Worm (Caenorhabditis elegans) whole organism, L2 larva: ENCODE measurements around the gene nlp-13.
"Not testable (repeated sequence)": the region's sequence is repeated elsewhere in the genome, so short reads cannot be mapped to it uniquely, and the experiment has no call there.

Source experiments
- C34F6.9 ChIP-seq: fragments of 150-350 bp; optimal IDR thresholded peaks from 2 replicates; lab custom pipeline; 2014; ENCODE audit warnings: missing biosample characterization, missing genetic modification characterization
- Y55F3AM.14 ChIP-seq: fragments of 200-800 bp; sonication (Bioruptor generic); optimal IDR thresholded peaks from 2 replicates; lab custom pipeline; 2018; ENCODE audit warnings: mild to moderate bottlenecking, missing genetic modification characterization, missing compliant biosample characterization
- ZK546.5 ChIP-seq: sonication (generic microtip); optimal IDR thresholded peaks from 2 replicates; lab custom pipeline; 2017; ENCODE audit warnings: missing biosample characterization, missing genetic modification characterization
- aly-2 ChIP-seq: fragments of 150-350 bp; optimal IDR thresholded peaks from 2 replicates; lab custom pipeline; 2014; ENCODE audit warnings: missing biosample characterization, missing genetic modification characterization
- ama-1 ChIP-seq: fragments of 150-350 bp; optimal IDR thresholded peaks from 2 replicates; lab custom pipeline; 2018; ENCODE audit warnings: inconsistent platforms
- blmp-1 ChIP-seq: sonication (generic microtip); optimal IDR thresholded peaks from 2 replicates; lab custom pipeline; 2017; ENCODE audit warnings: missing genetic modification characterization, mild to moderate bottlenecking, missing compliant biosample characterization, antibody characterized with exemption, moderate library complexity; ENCODE audit not compliant: insufficient read depth
- ceh-16 ChIP-seq: fragments of 150-350 bp; optimal IDR thresholded peaks from 2 replicates; lab custom pipeline; 2014; ENCODE audit warnings: missing biosample characterization, missing genetic modification characterization
- ceh-82 ChIP-seq: fragments of 150-350 bp; optimal IDR thresholded peaks from 2 replicates; lab custom pipeline; 2014; ENCODE audit warnings: missing biosample characterization, missing genetic modification characterization
- dmd-4 ChIP-seq: sonication (generic microtip); optimal IDR thresholded peaks from 2 replicates; lab custom pipeline; 2017; ENCODE audit warnings: missing biosample characterization, missing genetic modification characterization
- egl-27 ChIP-seq: sonication (generic microtip); optimal IDR thresholded peaks from 3 replicates; lab custom pipeline; 2017; ENCODE audit warnings: missing biosample characterization, missing genetic modification reagents, missing genetic modification characterization
- fos-1 ChIP-seq: fragments of 150-350 bp; optimal IDR thresholded peaks from 2 replicates; lab custom pipeline; 2014; ENCODE audit warnings: missing biosample characterization, missing genetic modification characterization
- gmeb-1 ChIP-seq: fragments of 150-350 bp; optimal IDR thresholded peaks from 2 replicates; lab custom pipeline; 2014; ENCODE audit warnings: missing biosample characterization, missing genetic modification characterization
- lin-11 ChIP-seq: fragments of 150-350 bp; sonication (generic microtip); optimal IDR thresholded peaks from 2 replicates; lab custom pipeline; 2014; ENCODE audit warnings: missing biosample characterization, missing genetic modification characterization, inconsistent platforms, mixed read lengths
- lin-39 ChIP-seq: fragments of 150-350 bp; optimal IDR thresholded peaks from 2 replicates; lab custom pipeline; 2014; ENCODE audit warnings: missing biosample characterization, missing genetic modification reagents, missing genetic modification characterization
- lsy-2 ChIP-seq, 2 experiments: fragments of 150-350 bp in 1 of 2; sonication (generic microtip) in 1 of 2; optimal IDR thresholded peaks; 2 replicates each; lab custom pipeline; 2014 to 2017; ENCODE audit warnings: missing biosample characterization in 2 of 2, missing genetic modification characterization in 2 of 2
- mbf-1 ChIP-seq: sonication (generic microtip); optimal IDR thresholded peaks from 2 replicates; lab custom pipeline; 2017; ENCODE audit warnings: missing biosample characterization, missing genetic modification characterization
- mdl-1 ChIP-seq, 2 experiments: fragments of 150-350 bp in 1 of 2; sonication (generic microtip) in 1 of 2; optimal IDR thresholded peaks; 2 replicates each; lab custom pipeline; 2017; ENCODE audit warnings: missing biosample characterization in 2 of 2, missing genetic modification characterization in 2 of 2
- nhr-11 ChIP-seq: fragments of 150-350 bp; optimal IDR thresholded peaks from 2 replicates; lab custom pipeline; 2014; ENCODE audit warnings: missing biosample characterization, missing genetic modification characterization
- nhr-12 ChIP-seq: fragments of 150-350 bp; optimal IDR thresholded peaks from 2 replicates; lab custom pipeline; 2014; ENCODE audit warnings: missing biosample characterization, missing genetic modification characterization
- nhr-129 ChIP-seq: fragments of 150-350 bp; optimal IDR thresholded peaks from 2 replicates; lab custom pipeline; 2014; ENCODE audit warnings: missing biosample characterization, missing genetic modification characterization
- nhr-25 ChIP-seq: fragments of 150-350 bp; sonication (generic microtip); optimal IDR thresholded peaks from 3 replicates; lab custom pipeline; 2014; ENCODE audit warnings: missing biosample characterization, missing genetic modification characterization
- nhr-6 ChIP-seq: fragments of 150-350 bp; optimal IDR thresholded peaks from 2 replicates; lab custom pipeline; 2014; ENCODE audit warnings: missing biosample characterization, missing genetic modification characterization
- peb-1 ChIP-seq: fragments of 150-350 bp; optimal IDR thresholded peaks from 2 replicates; lab custom pipeline; 2014; ENCODE audit warnings: missing biosample characterization, missing genetic modification characterization
- skn-1 ChIP-seq: sonication (generic microtip); optimal IDR thresholded peaks from 2 replicates; lab custom pipeline; 2017; ENCODE audit warnings: missing biosample characterization, missing genetic modification characterization
- sma-3 ChIP-seq: sonication (generic microtip); optimal IDR thresholded peaks from 2 replicates; lab custom pipeline; 2016; ENCODE audit warnings: missing genetic modification reagents, missing genetic modification characterization, missing compliant biosample characterization
- sma-9 ChIP-seq, 2 experiments: fragments of 150-350 bp in 1 of 2; sonication (generic microtip) in 1 of 2; optimal IDR thresholded peaks; 2 replicates each; lab custom pipeline; 2014 to 2016; ENCODE audit warnings: missing genetic modification characterization in 2 of 2, mild to moderate bottlenecking in 1 of 2, missing biosample characterization in 1 of 2, missing compliant biosample characterization in 1 of 2, missing genetic modification reagents in 1 of 2, moderate library complexity in 1 of 2
- snpc-4 ChIP-seq: fragments of 150-350 bp; optimal IDR thresholded peaks from 2 replicates; lab custom pipeline; 2014; ENCODE audit warnings: missing biosample characterization, missing genetic modification characterization
- unc-55 ChIP-seq: fragments of 150-350 bp; sonication (generic microtip); optimal IDR thresholded peaks from 3 replicates; lab custom pipeline; 2014; ENCODE audit warnings: missing biosample characterization, missing genetic modification reagents, missing genetic modification characterization
- zag-1 ChIP-seq: fragments of 150-350 bp; optimal IDR thresholded peaks from 2 replicates; lab custom pipeline; 2014; ENCODE audit warnings: missing biosample characterization, missing genetic modification characterization
- ztf-4 ChIP-seq: fragments of 150-350 bp; optimal IDR thresholded peaks from 2 replicates; lab custom pipeline; 2014; ENCODE audit warnings: missing biosample characterization, missing genetic modification characterization

The nlp-13 gene

ce11 chrV:4204421-4204820 lies 31.8 kb upstream of the nlp-13 start, which contains the start of gene H43I07.1:
Gene H43I07.1 (plus strand): TSS chrV:4204721.
- TF ChIP-seq peb-1 (no peak), nhr-25 (tag; lab: Kevin White, UChicago) (no peak), aly-2 (tag; lab: Kevin White, UChicago) (no peak), unc-55 (GFP tag; lab: Kevin White, UChicago) (no peak), nhr-6 (tag; lab: Kevin White, UChicago) (no peak), mdl-1 (tag; optimal IDR thresholded peaks at IDR 0.05; lab: Kevin White, UChicago) (no peak), ZK546.5 (tag; lab: Kevin White, UChicago) (no peak), egl-27 (tag; lab: Kevin White, UChicago) (no peak), mbf-1 (no peak), nhr-129 (tag; lab: Kevin White, UChicago) (no peak), nhr-11 (tag; lab: Kevin White, UChicago) (no peak), ceh-82 (no peak)

- TF ChIP-seq C34F6.9 (tag; lab: Kevin White, UChicago) (no peak), lsy-2 (tag; optimal IDR thresholded peaks at IDR 0.05; lab: Kevin White, UChicago) (peak in 1 of 2 experiments; percentile 1)
- TF ChIP-seq, all 48 proteins: peak for 1
These were observed 24.7 kb upstream of the nlp-13 start for ce11 chrV:4211521-4211920.

- TF ChIP-seq sma-9 (GFP tag; optimal IDR thresholded peaks at IDR 0.05; lab: Kevin White, UChicago); sma-9 (tag; optimal IDR thresholded peaks at IDR 0.05; lab: Kevin White, UChicago); ama-1 (lab: Kevin White, UChicago); peb-1: not testable (repeated sequence)
These were observed 20.4 kb upstream of the nlp-13 start, which contains the start of gene H43I07.4 for ce11 chrV:4215856-4216255. Gene H43I07.4 (plus strand): TSS chrV:4216156.

ce11 chrV:4216902-4217301 lies 19.3 kb upstream of the nlp-13 start:
- peak; percentile 29 for TF ChIP-seq unc-55 (GFP tag; lab: Kevin White, UChicago)
- no peak for TF ChIP-seq nhr-6 (tag; lab: Kevin White, UChicago)
- TF ChIP-seq, all 48 proteins: peak for 1

ce11 chrV:4218268-4218667 lies 17.9 kb upstream of the nlp-13 start:
- TF ChIP-seq nhr-12 (no peak), ama-1 (lab: Kevin White, UChicago) (no peak), unc-55 (GFP tag; lab: Kevin White, UChicago) (no peak), ceh-82 (no peak), gmeb-1 (tag; lab: Kevin White, UChicago) (no peak), lin-11 (tag; lab: Kevin White, UChicago) (no peak), sma-3 (GFP tag; lab: Kevin White, UChicago) (no peak), zag-1 (tag; lab: Kevin White, UChicago) (peak; percentile 3), lin-39 (tag; lab: Kevin White, UChicago) (no peak)

ce11 chrV:4219342-4219741 lies 16.9 kb upstream of the nlp-13 start, which contains the start of gene nlp-9:
Gene nlp-9 (plus strand): TSS chrV:4219642.
- TF ChIP-seq Y55F3AM.14 (GFP tag; lab: Kevin White, UChicago) = no peak
- TF ChIP-seq skn-1 (tag; lab: Kevin White, UChicago) = no peak
- TF ChIP-seq ama-1 (lab: Kevin White, UChicago) = no peak
- no peak for TF ChIP-seq ztf-4 (tag; lab: Kevin White, UChicago)
- TF ChIP-seq blmp-1 (tag; lab: Kevin White, UChicago) = no peak
- TF ChIP-seq ZK546.5 (tag; lab: Kevin White, UChicago) = no peak
- TF ChIP-seq mbf-1 = no peak
- TF ChIP-seq peb-1 = no peak
- TF ChIP-seq ceh-16 (tag; lab: Kevin White, UChicago) = no peak
- no peak for TF ChIP-seq dmd-4
- TF ChIP-seq, all 48 proteins: peak for 0

ce11 chrV:4240292-4240691 lies 4.1 kb downstream of the nlp-13 start, which contains the start of gene srh-204:
Gene srh-204 (minus strand): TSS chrV:4240392.
- no peak for TF ChIP-seq sma-3 (GFP tag; lab: Kevin White, UChicago)
- TF ChIP-seq snpc-4 (tag; lab: Kevin White, UChicago) = no peak
- TF ChIP-seq fos-1 (tag; lab: Kevin White, UChicago) = no peak
- no peak for TF ChIP-seq C34F6.9 (tag; lab: Kevin White, UChicago)
- no peak for TF ChIP-seq mdl-1 (tag; optimal IDR thresholded peaks at IDR 0.05; lab: Kevin White, UChicago)
- no peak for TF ChIP-seq aly-2 (tag; lab: Kevin White, UChicago)
- TF ChIP-seq zag-1 (tag; lab: Kevin White, UChicago) = no peak
- no peak for TF ChIP-seq nhr-6 (tag; lab: Kevin White, UChicago)
- no peak for TF ChIP-seq nhr-129 (tag; lab: Kevin White, UChicago)
